Fruit fly (Drosophila melanogaster): Measurements from ENCODE around the gene CG4960.

- TF ChIP-seq CG1621 (tag; optimal IDR thresholded peaks at IDR 0.05) (no peak), CG3032 (tag; optimal IDR thresholded peaks at IDR 0.05) (no peak), pdm3 (GFP tag; optimal IDR thresholded peaks at IDR 0.05) (peak; percentile 28), Hr38 (GFP tag; optimal IDR thresholded peaks at IDR 0.05) (no peak), achi (GFP tag; optimal IDR thresholded peaks at IDR 0.05) (no peak), net (GFP tag; optimal IDR thresholded peaks at IDR 0.05) (peak; percentile 52)
Observed at dm6 chr3R:25759430-25759829, 27.7 kb downstream of the CG4960 start.

Measured in whole organism, prepupa.